Worm (Caenorhabditis elegans): Measurements from ENCODE around the gene srh-212.
A peak's percentile ranks its signal among the peaks of the same experiment; 100 is the strongest.
"Not testable (repeated sequence)": the region's sequence is repeated elsewhere in the genome, so short reads cannot be mapped to it uniquely, and the experiment has no call there.

Gene srh-212

DNA sequence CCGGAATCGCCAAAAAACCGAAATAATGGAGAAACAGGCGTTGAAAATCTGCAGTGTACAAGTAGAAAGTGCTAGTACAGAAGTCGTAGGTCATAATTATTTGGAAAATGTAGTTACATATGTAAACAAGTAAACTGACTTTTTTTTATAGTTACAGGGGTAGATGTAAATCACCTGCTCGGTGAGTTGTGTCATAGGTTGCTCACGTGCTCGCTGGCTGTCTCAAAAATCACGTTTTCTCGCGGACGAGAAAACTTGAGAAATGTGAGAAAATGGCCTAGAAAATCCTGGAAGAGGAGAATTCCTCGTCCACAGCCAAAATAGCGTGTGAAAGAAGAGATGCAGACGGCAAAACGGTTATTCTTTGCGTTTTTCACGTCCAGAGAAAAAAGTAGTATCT is at the start of gene srh-212:
Gene srh-212 (minus strand): TSS at position 101 of the 400 bp plus-strand sequence.
- TF ChIP-seq pqm-1 (tag; optimal IDR thresholded peaks at IDR 0.05); fkh-10 (GFP tag; optimal IDR thresholded peaks at IDR 0.05); nhr-11 (tag; optimal IDR thresholded peaks at IDR 0.05): not testable (repeated sequence)

- TF ChIP-seq mml-1 (tag; optimal IDR thresholded peaks at IDR 0.05) (no peak), lin-15B (tag; optimal IDR thresholded peaks at IDR 0.05) (no peak), elt-2 (tag; optimal IDR thresholded peaks at IDR 0.05) (peak; percentile 90), pha-4 (tag; optimal IDR thresholded peaks at IDR 0.05) (peak; percentile 91), R02D3.7 (tag; optimal IDR thresholded peaks at IDR 0.05) (no peak), ama-1 (optimal IDR thresholded peaks at IDR 0.05) (no peak), nhr-25 (tag; optimal IDR thresholded peaks at IDR 0.05) (peak; percentile 11), fkh-10 (GFP tag; optimal IDR thresholded peaks at IDR 0.05) (no peak), ceh-28 (tag; optimal IDR thresholded peaks at IDR 0.05) (no peak), sea-2 (GFP tag; optimal IDR thresholded peaks at IDR 0.05) (no peak), pqm-1 (tag; optimal IDR thresholded peaks at IDR 0.05) (peak; percentile 84), ztf-11 (tag; optimal IDR thresholded peaks at IDR 0.05) (no peak), nhr-23 (tag; optimal IDR thresholded peaks at IDR 0.05) (peak; percentile 55), egl-5 (tag; optimal IDR thresholded peaks at IDR 0.05) (no peak), jun-1 (tag; optimal IDR thresholded peaks at IDR 0.05) (peak; percentile 66), ZK546.5 (tag; optimal IDR thresholded peaks at IDR 0.05) (no peak), zag-1 (tag; optimal IDR thresholded peaks at IDR 0.05) (no peak), nhr-77 (tag; optimal IDR thresholded peaks at IDR 0.05) (peak; percentile 30), nhr-11 (tag; optimal IDR thresholded peaks at IDR 0.05) (no peak), daf-12 (tag; optimal IDR thresholded peaks at IDR 0.05) (no peak), eor-1 (tag; optimal IDR thresholded peaks at IDR 0.05) (no peak), skn-1 (tag; optimal IDR thresholded peaks at IDR 0.05) (no peak), nhr-43 (tag; optimal IDR thresholded peaks at IDR 0.05; ENCODE audit: poor library complexity, severe bottlenecking) (no peak), ceh-9 (tag; optimal IDR thresholded peaks at IDR 0.05) (no peak), lsy-12 (tag; optimal IDR thresholded peaks at IDR 0.05) (no peak), nhr-67 (tag; optimal IDR thresholded peaks at IDR 0.05) (no peak), nhr-237 (tag; optimal IDR thresholded peaks at IDR 0.05) (no peak)
Observed at ce11 chrV:3644193-3644693, 47.3 kb upstream of the srh-212 start, which contains the start of gene F59B1.8. F59B1.8 (minus strand) TSS chrV:3644243.

ce11 chrV:3639873-3640272 is 42.9 kb upstream of the srh-212 start:
- TF ChIP-seq daf-12 (tag; optimal IDR thresholded peaks at IDR 0.05) (no peak), nhr-67 (tag; optimal IDR thresholded peaks at IDR 0.05) (no peak), lin-39 (tag; optimal IDR thresholded peaks at IDR 0.05) (no peak)

DNA sequence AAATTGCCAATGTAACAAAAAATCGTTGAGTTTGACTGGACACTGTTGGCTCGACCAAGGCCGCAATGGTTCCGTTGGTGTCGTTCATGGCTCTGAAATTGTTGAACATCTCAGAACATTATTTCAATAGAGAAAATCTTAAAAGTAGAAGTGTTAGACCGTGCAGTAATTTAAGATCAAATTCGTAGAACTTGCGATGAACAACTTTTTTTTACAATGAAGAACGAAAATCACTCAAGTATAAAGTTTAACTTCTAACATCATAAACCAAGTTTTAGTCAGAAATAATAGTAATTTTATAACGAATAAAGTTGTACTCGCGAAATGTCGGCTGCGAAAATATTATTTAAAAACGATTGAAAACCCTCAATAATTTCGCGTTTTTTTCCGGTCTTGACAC is 40.1 kb upstream of the srh-212 start, which contains the start of gene srx-41:
Gene srx-41 (minus strand): TSS at position 101 of the 400 bp plus-strand sequence.
- TF ChIP-seq elt-1 (tag; optimal IDR thresholded peaks at IDR 0.05) (no peak), nhr-67 (tag; optimal IDR thresholded peaks at IDR 0.05) (no peak), skn-1 (tag; optimal IDR thresholded peaks at IDR 0.05) (no peak), ZK546.5 (tag; optimal IDR thresholded peaks at IDR 0.05) (no peak), zag-1 (tag; optimal IDR thresholded peaks at IDR 0.05) (no peak), nhr-28 (tag; optimal IDR thresholded peaks at IDR 0.05) (no peak), unc-62 (GFP tag; optimal IDR thresholded peaks at IDR 0.05) (no peak), ama-1 (optimal IDR thresholded peaks at IDR 0.05) (no peak), nhr-11 (tag; optimal IDR thresholded peaks at IDR 0.05) (no peak)

- peak; percentile 61 for TF ChIP-seq ceh-28 (tag; optimal IDR thresholded peaks at IDR 0.05)
- TF ChIP-seq R02D3.7 (tag; optimal IDR thresholded peaks at IDR 0.05) = no peak
- TF ChIP-seq fos-1 (tag; optimal IDR thresholded peaks at IDR 0.05) = peak; percentile 11
- TF ChIP-seq sea-2 (GFP tag; optimal IDR thresholded peaks at IDR 0.05) = no peak
- TF ChIP-seq jun-1 (tag; optimal IDR thresholded peaks at IDR 0.05) = peak; percentile 50
- no peak for TF ChIP-seq nhr-23 (tag; optimal IDR thresholded peaks at IDR 0.05)
- no peak for TF ChIP-seq ama-1 (optimal IDR thresholded peaks at IDR 0.05)
- TF ChIP-seq pha-4 (tag; optimal IDR thresholded peaks at IDR 0.05) = peak; percentile 80
- TF ChIP-seq nfya-1 (tag; optimal IDR thresholded peaks at IDR 0.05; ENCODE audit: insufficient read depth) = peak; percentile 27
- TF ChIP-seq mml-1 (tag; optimal IDR thresholded peaks at IDR 0.05) = no peak
- no peak for TF ChIP-seq daf-12 (tag; optimal IDR thresholded peaks at IDR 0.05)
- TF ChIP-seq aly-2 (tag; optimal IDR thresholded peaks at IDR 0.05) = no peak
- TF ChIP-seq fkh-10 (GFP tag; optimal IDR thresholded peaks at IDR 0.05) = no peak
- TF ChIP-seq egl-27 (tag; optimal IDR thresholded peaks at IDR 0.05) = no peak
- no peak for TF ChIP-seq nhr-28 (tag; optimal IDR thresholded peaks at IDR 0.05)
- no peak for TF ChIP-seq hmg-11 (tag; optimal IDR thresholded peaks at IDR 0.05)
- TF ChIP-seq unc-39 (tag; optimal IDR thresholded peaks at IDR 0.05) = no peak
- TF ChIP-seq nhr-11 (tag; optimal IDR thresholded peaks at IDR 0.05) = no peak
- no peak for TF ChIP-seq skn-1 (tag; optimal IDR thresholded peaks at IDR 0.05)
- TF ChIP-seq nhr-12 (tag; optimal IDR thresholded peaks at IDR 0.05) = no peak
- peak; percentile 96 for TF ChIP-seq elt-2 (tag; optimal IDR thresholded peaks at IDR 0.05)
- no peak for TF ChIP-seq tbx-2 (tag; optimal IDR thresholded peaks at IDR 0.05)
- TF ChIP-seq mdl-1 (tag; optimal IDR thresholded peaks at IDR 0.05) = no peak
- TF ChIP-seq pqm-1 (tag; optimal IDR thresholded peaks at IDR 0.05) = peak; percentile 87
Observed at ce11 chrV:3634293-3635016, 37.5 kb upstream of the srh-212 start.
